Worm (Caenorhabditis elegans) whole organism, late embryonic: Measurements from ENCODE around the gene B0416.4.

Experiments used
- C08G9.2 ChIP-seq: sonication (generic microtip); optimal IDR thresholded peaks from 2 replicates; lab custom pipeline; 2016; ENCODE audit warnings: mild to moderate bottlenecking, missing genetic modification characterization, moderate library complexity, missing compliant biosample characterization
- F13H6.1 ChIP-seq: sonication (generic microtip); optimal IDR thresholded peaks from 2 replicates; lab custom pipeline; 2016; ENCODE audit warnings: missing genetic modification characterization, missing compliant biosample characterization
- ahr-1 ChIP-seq: sonication (generic microtip); optimal IDR thresholded peaks from 2 replicates; lab custom pipeline; 2016; ENCODE audit warnings: missing genetic modification characterization, missing compliant biosample characterization
- ama-1 ChIP-seq: fragments of 150-350 bp; optimal IDR thresholded peaks from 2 replicates; lab custom pipeline; 2014
- ceh-14 ChIP-seq: sonication (generic microtip); optimal IDR thresholded peaks from 2 replicates; lab custom pipeline; 2016; ENCODE audit warnings: missing genotype, missing genetic modification characterization, missing compliant biosample characterization
- ceh-18 ChIP-seq: sonication (generic microtip); optimal IDR thresholded peaks from 2 replicates; lab custom pipeline; 2016; ENCODE audit warnings: missing genetic modification characterization, missing compliant biosample characterization
- ceh-19 ChIP-seq: fragments of 200-800 bp; sonication (Bioruptor generic); optimal IDR thresholded peaks from 2 replicates; lab custom pipeline; 2018; ENCODE audit warnings: mild to moderate bottlenecking, missing genetic modification characterization, missing compliant biosample characterization
- ceh-2 ChIP-seq: sonication (generic microtip); optimal IDR thresholded peaks from 2 replicates; lab custom pipeline; 2016; ENCODE audit warnings: missing genotype, missing genetic modification characterization, missing compliant biosample characterization
- ceh-22 ChIP-seq: sonication (generic microtip); optimal IDR thresholded peaks from 2 replicates; lab custom pipeline; 2017; ENCODE audit warnings: missing biosample characterization, missing genetic modification characterization
- ceh-31 ChIP-seq: sonication (generic microtip); optimal IDR thresholded peaks from 2 replicates; lab custom pipeline; 2016; ENCODE audit warnings: missing genetic modification characterization, missing compliant biosample characterization
- ceh-45 ChIP-seq: fragments of 200-800 bp; sonication (Bioruptor generic); IDR thresholded peaks from 2 replicates; pipeline ENCODE4 v1.3.6; 2022; ENCODE audit warnings: missing genetic modification reagents, missing genetic modification characterization, missing compliant biosample characterization
- ceh-48 ChIP-seq: sonication (generic microtip); optimal IDR thresholded peaks from 2 replicates; lab custom pipeline; 2016; ENCODE audit warnings: missing genetic modification characterization, inconsistent platforms, missing compliant biosample characterization
- ceh-9 ChIP-seq: sonication (generic microtip); optimal IDR thresholded peaks from 2 replicates; lab custom pipeline; 2016; ENCODE audit warnings: mild to moderate bottlenecking, missing genetic modification characterization, inconsistent platforms, missing compliant biosample characterization
- dmd-4 ChIP-seq: sonication (generic microtip); optimal IDR thresholded peaks from 2 replicates; lab custom pipeline; 2016; ENCODE audit warnings: borderline replicate concordance, missing genetic modification characterization, missing compliant biosample characterization
- elt-2 ChIP-seq: sonication (generic microtip); optimal IDR thresholded peaks from 2 replicates; lab custom pipeline; 2016; ENCODE audit warnings: missing genetic modification reagents, missing genetic modification characterization, missing compliant biosample characterization
- elt-4 ChIP-seq: sonication (generic microtip); optimal IDR thresholded peaks from 2 replicates; lab custom pipeline; 2016; ENCODE audit warnings: missing genetic modification characterization, missing compliant biosample characterization
- fax-1 ChIP-seq: sonication (generic microtip); optimal IDR thresholded peaks from 2 replicates; lab custom pipeline; 2016; ENCODE audit warnings: missing genotype, missing genetic modification characterization, missing compliant biosample characterization
- fkh-10 ChIP-seq: fragments of 150-350 bp; optimal IDR thresholded peaks from 2 replicates; lab custom pipeline; 2014; ENCODE audit warnings: missing biosample characterization, missing genetic modification reagents, missing genetic modification characterization
- hlh-15 ChIP-seq: sonication (generic microtip); optimal IDR thresholded peaks from 2 replicates; lab custom pipeline; 2016; ENCODE audit warnings: missing genetic modification characterization, missing compliant biosample characterization
- hlh-30 ChIP-seq: sonication (generic microtip); optimal IDR thresholded peaks from 2 replicates; lab custom pipeline; 2017; ENCODE audit warnings: antibody characterized with exemption, missing genetic modification characterization, missing compliant biosample characterization; ENCODE audit not compliant: insufficient read depth
- hlh-6 ChIP-seq: sonication (generic microtip); optimal IDR thresholded peaks from 2 replicates; lab custom pipeline; 2016; ENCODE audit warnings: missing genotype, missing genetic modification characterization, missing compliant biosample characterization
- madf-2 ChIP-seq: sonication (generic microtip); optimal IDR thresholded peaks from 2 replicates; lab custom pipeline; 2017; ENCODE audit warnings: missing genetic modification characterization, missing compliant biosample characterization
- mec-3 ChIP-seq: sonication (generic microtip); optimal IDR thresholded peaks from 2 replicates; lab custom pipeline; 2016; ENCODE audit warnings: borderline replicate concordance, missing genetic modification characterization, missing compliant biosample characterization
- nfya-1 ChIP-seq: sonication (generic microtip); optimal IDR thresholded peaks from 2 replicates; lab custom pipeline; 2017; ENCODE audit warnings: missing genetic modification characterization, mild to moderate bottlenecking, missing compliant biosample characterization, antibody characterized with exemption, moderate library complexity
- nhr-232 ChIP-seq: sonication (generic microtip); optimal IDR thresholded peaks from 2 replicates; lab custom pipeline; 2016; ENCODE audit warnings: missing genetic modification characterization, missing compliant biosample characterization
- odd-2 ChIP-seq: sonication (generic microtip); optimal IDR thresholded peaks from 2 replicates; lab custom pipeline; 2017; ENCODE audit warnings: antibody characterized with exemption, mild to moderate bottlenecking, missing genetic modification characterization, missing compliant biosample characterization
- pag-3 ChIP-seq: sonication (generic microtip); optimal IDR thresholded peaks from 2 replicates; lab custom pipeline; 2016; ENCODE audit warnings: missing compliant biosample characterization, missing genetic modification characterization, borderline replicate concordance
- pat-9 ChIP-seq: fragments of 200-800 bp; sonication (Bioruptor generic); optimal IDR thresholded peaks from 2 replicates; lab custom pipeline; 2018; ENCODE audit warnings: mild to moderate bottlenecking, missing genetic modification characterization, moderate library complexity, missing compliant biosample characterization
- pqm-1 ChIP-seq: sonication (generic microtip); optimal IDR thresholded peaks from 2 replicates; lab custom pipeline; 2016; ENCODE audit warnings: missing genetic modification characterization, missing compliant biosample characterization
- ref-2 ChIP-seq: sonication (generic microtip); optimal IDR thresholded peaks from 2 replicates; lab custom pipeline; 2016; ENCODE audit warnings: missing genetic modification characterization, missing compliant biosample characterization
- sdc-2 ChIP-seq: sonication (generic microtip); optimal IDR thresholded peaks from 2 replicates; lab custom pipeline; 2016; ENCODE audit warnings: missing genotype, missing genetic modification characterization, missing compliant biosample characterization
- sox-2 ChIP-seq: fragments of 200-800 bp; sonication (Bioruptor generic); IDR thresholded peaks from 2 replicates; pipeline ENCODE4 v1.3.6; 2022; ENCODE audit warnings: missing genetic modification reagents, missing genetic modification characterization, missing compliant biosample characterization
- sox-4 ChIP-seq: sonication (generic microtip); optimal IDR thresholded peaks from 2 replicates; lab custom pipeline; 2017; ENCODE audit warnings: mild to moderate bottlenecking, missing genetic modification characterization, inconsistent platforms, missing compliant biosample characterization
- unc-3 ChIP-seq, 2 experiments: fragments of 200-800 bp in 1 of 2; sonication (Bioruptor generic) in 1 of 2; sonication (generic microtip) in 1 of 2; conservative IDR thresholded peaks in 1 of 2; optimal IDR thresholded peaks in 1 of 2; 2 replicates each; pipeline versions ENCODE4 v1.3.6 to Lab custom; 2016 to 2022; ENCODE audit warnings: missing compliant biosample characterization in 2 of 2, missing genetic modification characterization in 2 of 2, missing genetic modification reagents in 1 of 2
- unc-42 ChIP-seq: sonication (generic microtip); optimal IDR thresholded peaks from 2 replicates; lab custom pipeline; 2016; ENCODE audit warnings: missing genotype, missing genetic modification characterization, missing compliant biosample characterization
- unc-55 ChIP-seq: sonication (generic microtip); optimal IDR thresholded peaks from 2 replicates; lab custom pipeline; 2017; ENCODE audit warnings: missing biosample characterization, missing genetic modification reagents, missing genetic modification characterization

The B0416.4 gene

DNA sequence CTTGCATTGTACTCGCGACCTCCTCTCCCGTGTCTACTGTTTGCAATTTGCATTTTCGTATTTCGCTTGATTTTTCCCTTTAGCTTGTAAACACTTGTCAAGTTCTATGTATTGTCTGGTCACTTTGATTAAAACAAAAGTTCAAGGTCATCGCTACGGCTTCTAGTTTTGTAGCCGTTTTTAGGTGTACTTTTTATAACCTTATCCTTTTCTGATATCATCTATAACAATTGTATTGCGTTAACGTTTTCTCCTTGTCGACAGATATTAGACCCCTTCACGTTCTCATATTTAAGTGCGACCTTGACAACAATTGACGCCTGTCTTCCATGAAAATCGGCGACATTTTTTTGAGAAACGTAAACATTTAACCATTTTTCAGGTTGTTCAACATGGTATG lies 32.1 kb upstream of the B0416.4 start:
- TF ChIP-seq elt-2 (tag; lab: Kevin White, UChicago) (no peak), hlh-6 (tag; lab: Kevin White, UChicago) (no peak), sdc-2 (tag; lab: Kevin White, UChicago) (no peak), pag-3 (tag; lab: Kevin White, UChicago) (no peak), ceh-18 (tag; lab: Kevin White, UChicago) (no peak), F13H6.1 (tag; lab: Kevin White, UChicago) (no peak), unc-55 (GFP tag; lab: Kevin White, UChicago) (no peak), elt-4 (tag; lab: Kevin White, UChicago) (no peak), dmd-4 (tag; lab: Kevin White, UChicago) (no peak), fkh-10 (GFP tag; lab: Kevin White, UChicago) (no peak), sox-2 (no peak), odd-2 (tag; lab: Kevin White, UChicago) (no peak), ceh-31 (tag; lab: Kevin White, UChicago) (no peak), ceh-45 (GFP tag; lab: Robert Waterston, UW) (no peak), C08G9.2 (no peak), ceh-22 (tag; lab: Kevin White, UChicago) (no peak), nfya-1 (no peak), ahr-1 (tag; lab: Kevin White, UChicago) (no peak)

ce11 chrX:9248083-9248805 lies 30.5 kb upstream of the B0416.4 start:
- no peak for TF ChIP-seq ceh-22 (tag; lab: Kevin White, UChicago)
- TF ChIP-seq ceh-2 (tag; lab: Kevin White, UChicago) = no peak
- no peak for TF ChIP-seq ref-2 (tag; lab: Kevin White, UChicago)
- TF ChIP-seq unc-55 (GFP tag; lab: Kevin White, UChicago) = no peak
- no peak for TF ChIP-seq pat-9 (tag; lab: Kevin White, UChicago)
- TF ChIP-seq ceh-19 = no peak
- no peak for TF ChIP-seq ceh-14 (tag; lab: Kevin White, UChicago)
- TF ChIP-seq ceh-48 = no peak
- no peak for TF ChIP-seq ama-1 (lab: Kevin White, UChicago)
- TF ChIP-seq hlh-15 (tag; lab: Kevin White, UChicago) = no peak
- TF ChIP-seq pag-3 (tag; lab: Kevin White, UChicago) = no peak

DNA sequence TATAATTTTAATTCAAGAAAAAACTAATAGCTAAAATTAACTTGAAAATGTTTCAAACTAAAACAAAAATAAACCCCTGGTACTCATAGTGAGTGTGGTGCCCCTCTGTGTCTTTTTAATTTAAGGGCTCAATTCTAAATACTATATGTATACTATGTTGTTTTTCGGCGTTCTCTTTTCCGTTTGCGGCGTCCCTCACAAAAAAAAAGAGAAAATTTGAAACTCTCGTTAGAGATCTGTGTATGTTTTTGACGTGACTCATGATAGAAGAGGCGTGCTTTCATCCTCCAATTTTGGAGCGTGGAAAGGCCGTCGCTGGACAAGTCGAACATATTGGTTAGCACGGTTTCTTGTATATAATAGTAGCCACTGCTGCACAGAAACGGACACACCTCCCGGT lies 27.3 kb upstream of the B0416.4 start, which contains the start of gene pes-8:
Gene pes-8, plus strand, starts transcription at position 301 of the 400 bp plus-strand sequence.
- TF ChIP-seq sox-4 (tag; lab: Kevin White, UChicago) = no peak
- TF ChIP-seq odd-2 (tag; lab: Kevin White, UChicago) = no peak
- TF ChIP-seq ceh-48 = no peak
- TF ChIP-seq elt-2 (tag; lab: Kevin White, UChicago) = no peak
- TF ChIP-seq elt-4 (tag; lab: Kevin White, UChicago) = no peak
- no peak for TF ChIP-seq ceh-9
- no peak for TF ChIP-seq unc-42 (tag; lab: Kevin White, UChicago)
- no peak for TF ChIP-seq hlh-30 (tag; lab: Kevin White, UChicago)
- no peak for TF ChIP-seq nhr-232 (tag; lab: Kevin White, UChicago)
- TF ChIP-seq ref-2 (tag; lab: Kevin White, UChicago) = no peak
- no peak for TF ChIP-seq pqm-1 (tag; lab: Kevin White, UChicago)
- no peak for TF ChIP-seq unc-3 (GFP tag; conservative IDR thresholded peaks at IDR 0.05; lab: Robert Waterston, UW)
- TF ChIP-seq unc-3 (tag; optimal IDR thresholded peaks at IDR 0.05; lab: Kevin White, UChicago) = no peak
- TF ChIP-seq mec-3 (tag; lab: Kevin White, UChicago) = no peak
- no peak for TF ChIP-seq fax-1 (tag; lab: Kevin White, UChicago)
- TF ChIP-seq pat-9 (tag; lab: Kevin White, UChicago) = no peak
- no peak for TF ChIP-seq madf-2 (tag; lab: Kevin White, UChicago)
